Fruit fly (Drosophila melanogaster) ovary, adult (tissue): ENCODE data around the gene wkd.
A peak's percentile ranks its signal among the peaks of the same experiment; 100 is the strongest.

Experiments
- CG17801 ChIP-seq: fragments of 200-800 bp; optimal IDR thresholded peaks from 2 replicates; lab custom pipeline; 2019; ENCODE audit warnings: missing biosample characterization, mild to moderate bottlenecking, missing genetic modification characterization, moderate library complexity; ENCODE audit not compliant: partially characterized antibody

The wkd gene

DNA sequence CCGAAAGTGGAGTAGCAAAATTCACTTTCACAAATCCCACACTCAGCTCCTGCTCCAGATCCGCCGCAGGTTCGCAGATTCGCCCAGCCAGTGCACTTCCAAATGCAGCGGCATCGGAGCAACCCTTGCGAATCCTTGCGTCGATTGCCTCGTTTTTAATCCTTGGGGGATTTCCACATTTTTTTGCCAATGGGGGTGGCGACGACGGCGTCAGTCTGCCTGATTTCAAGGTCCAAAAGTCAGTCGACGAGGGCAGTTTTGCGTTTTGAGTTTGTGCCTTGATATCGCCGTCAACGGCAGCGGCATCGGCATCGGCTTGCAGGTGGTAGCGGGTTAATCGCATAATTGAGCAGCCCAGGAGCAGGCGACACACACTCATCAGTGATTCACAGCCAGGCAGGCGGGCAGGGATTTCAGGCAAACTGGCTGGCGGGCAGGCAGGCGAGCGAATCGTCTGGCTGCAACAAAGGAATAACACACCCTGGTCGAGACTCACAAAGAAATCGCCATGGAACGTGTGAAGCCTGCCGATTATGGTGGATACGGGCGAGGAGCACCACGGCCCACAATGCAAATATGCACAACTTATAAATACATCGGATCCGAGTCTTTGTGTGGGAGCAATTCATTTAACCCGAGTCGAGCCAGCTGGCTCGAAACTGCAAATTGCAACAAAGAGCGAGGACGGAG, 34.2 kb downstream of the wkd start:
- TF ChIP-seq CG17801 (GFP tag; lab: Kevin White, UChicago): no peak

DNA sequence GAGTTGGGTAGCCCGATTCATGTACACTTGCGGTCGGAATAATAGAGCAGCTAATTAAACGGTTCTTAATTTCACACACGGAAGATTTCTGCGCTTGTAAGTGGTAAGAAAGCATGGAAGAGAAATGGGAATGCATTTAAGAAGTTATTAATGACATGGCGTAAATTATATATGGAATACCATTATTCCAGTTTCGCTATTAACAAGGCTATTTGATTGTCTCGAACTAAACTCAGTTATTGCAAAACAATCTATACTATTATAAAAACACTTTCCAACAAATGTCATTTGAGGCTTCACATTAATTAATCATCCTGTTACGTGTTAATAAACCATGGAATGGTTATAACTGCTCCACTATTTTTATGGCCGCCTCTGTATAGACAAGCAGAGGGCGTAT, 34.8 kb downstream of the wkd start:
- no peak for TF ChIP-seq CG17801 (GFP tag; lab: Kevin White, UChicago)

DNA sequence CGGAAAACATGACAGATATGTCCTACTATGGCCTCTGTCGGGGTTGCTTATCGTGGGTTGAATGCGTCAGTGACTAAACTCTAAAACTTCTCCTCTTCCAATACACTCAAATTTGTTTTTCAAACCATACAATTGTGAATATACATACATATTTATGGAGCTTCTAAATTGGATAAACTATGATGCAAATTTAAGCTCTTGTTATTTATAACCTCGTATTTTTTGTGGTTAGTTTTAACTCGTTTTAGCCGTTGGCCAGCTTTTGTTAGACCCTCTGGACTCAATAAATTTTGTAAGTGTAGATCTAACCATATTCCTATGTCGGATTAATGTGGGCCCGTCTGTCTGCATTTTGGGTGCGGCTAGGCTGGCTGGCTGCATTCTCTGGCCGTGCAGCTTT, 36.0 kb downstream of the wkd start:
- TF ChIP-seq CG17801 (GFP tag; lab: Kevin White, UChicago): no peak

DNA sequence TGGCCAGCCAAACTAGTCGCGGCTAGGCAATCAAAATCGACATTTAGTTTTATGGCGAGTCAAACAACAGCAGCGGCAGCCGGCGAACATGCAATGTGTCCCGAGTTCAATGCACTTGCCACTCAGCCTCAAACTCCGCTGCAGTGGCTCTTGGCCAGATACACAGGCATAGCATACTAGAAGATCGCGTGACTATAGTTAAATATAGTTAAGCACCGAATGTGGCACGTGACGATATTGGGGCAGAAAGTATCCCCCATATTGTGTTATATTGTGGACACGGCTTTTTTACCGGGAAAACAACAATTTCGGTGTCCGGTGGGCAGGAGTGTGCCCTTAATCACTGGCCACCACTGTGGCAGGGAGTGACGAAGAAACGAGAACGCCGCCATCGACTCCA, 36.5 kb downstream of the wkd start:
- no peak for TF ChIP-seq CG17801 (GFP tag; lab: Kevin White, UChicago)

DNA sequence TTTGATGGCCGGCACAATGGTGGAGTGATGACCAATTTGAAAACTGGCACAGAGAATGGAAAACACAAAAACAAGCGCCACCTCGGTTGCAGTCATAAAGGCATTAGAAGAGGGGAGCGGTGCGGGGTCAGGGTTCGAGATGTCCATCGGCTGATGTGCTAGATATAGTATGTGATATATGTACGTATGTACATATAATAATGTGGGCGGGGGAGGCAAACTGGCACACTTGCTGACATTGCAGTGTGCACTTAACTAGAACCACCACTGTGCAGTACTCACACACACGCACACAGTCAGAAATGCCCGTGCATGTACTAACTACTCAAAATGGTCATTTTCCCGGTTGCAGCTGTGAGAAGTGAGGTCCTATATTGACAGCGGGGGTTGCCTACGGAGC, 37.5 kb downstream of the wkd start:
- no peak for TF ChIP-seq CG17801 (GFP tag; lab: Kevin White, UChicago)

DNA sequence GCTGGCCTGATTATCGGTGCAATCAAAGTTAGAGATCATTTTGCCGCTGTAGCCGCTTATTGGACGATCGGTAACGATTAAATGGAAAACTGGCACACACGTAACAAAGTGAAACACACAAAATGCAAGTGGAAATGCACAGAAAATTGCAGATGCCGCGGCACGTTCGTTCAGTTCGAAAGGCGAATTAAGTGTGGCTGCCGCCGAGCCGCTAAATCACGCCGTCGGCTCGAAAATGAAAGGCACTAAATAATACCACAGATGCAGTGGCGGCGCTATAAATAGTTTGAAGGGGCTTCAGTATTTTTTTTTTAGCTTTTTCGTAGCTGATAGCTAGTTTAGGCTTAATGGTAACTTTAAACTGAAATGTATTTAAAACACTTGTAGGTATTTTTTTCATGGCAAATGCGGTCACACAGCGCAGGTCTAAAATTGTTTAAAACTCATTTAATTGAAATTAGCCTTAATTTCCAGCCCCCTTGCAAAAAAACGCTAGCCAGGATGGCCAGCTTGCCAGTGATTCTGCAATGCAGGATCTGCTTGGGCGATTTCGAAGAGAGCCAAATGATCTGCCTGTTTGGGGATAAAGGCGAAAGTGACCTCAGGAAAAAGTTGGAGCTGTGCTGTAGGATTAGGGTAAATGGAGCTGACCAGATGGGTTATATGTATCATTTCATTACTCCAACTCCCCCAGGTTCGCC, 38.5 kb downstream of the wkd start, which contains the start of the genes Jupiter and CG14710:
Gene Jupiter (minus strand): TSS at position 198 of the 701 bp plus-strand sequence.
Gene CG14710 (plus strand): TSS at position 382 of the 701 bp plus-strand sequence.
- TF ChIP-seq CG17801 (GFP tag; lab: Kevin White, UChicago): peak; percentile 45

DNA sequence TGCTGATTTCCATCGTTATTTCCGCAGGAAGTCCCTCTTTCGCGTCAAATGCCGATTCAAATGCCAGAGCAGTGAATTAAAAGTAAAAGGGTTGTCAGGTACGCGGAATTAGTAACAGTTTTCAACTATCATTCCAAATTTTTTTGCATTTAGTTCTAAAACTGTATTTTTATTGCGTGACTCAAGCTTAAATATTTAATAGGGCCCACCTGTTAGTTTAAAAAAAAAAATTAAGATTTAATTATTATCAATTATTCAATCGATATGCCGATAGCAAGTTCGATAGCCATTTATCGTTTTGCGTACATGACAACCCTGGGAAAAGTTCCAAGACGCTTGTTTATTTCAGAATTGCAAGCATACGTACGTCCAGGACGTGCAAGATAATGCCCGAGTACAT, 41.6 kb downstream of the wkd start, which contains the start of gene CG14711:
Gene CG14711 (plus strand): TSS at position 315 of the 400 bp plus-strand sequence.
- peak; percentile 86 for TF ChIP-seq CG17801 (GFP tag; lab: Kevin White, UChicago)

DNA sequence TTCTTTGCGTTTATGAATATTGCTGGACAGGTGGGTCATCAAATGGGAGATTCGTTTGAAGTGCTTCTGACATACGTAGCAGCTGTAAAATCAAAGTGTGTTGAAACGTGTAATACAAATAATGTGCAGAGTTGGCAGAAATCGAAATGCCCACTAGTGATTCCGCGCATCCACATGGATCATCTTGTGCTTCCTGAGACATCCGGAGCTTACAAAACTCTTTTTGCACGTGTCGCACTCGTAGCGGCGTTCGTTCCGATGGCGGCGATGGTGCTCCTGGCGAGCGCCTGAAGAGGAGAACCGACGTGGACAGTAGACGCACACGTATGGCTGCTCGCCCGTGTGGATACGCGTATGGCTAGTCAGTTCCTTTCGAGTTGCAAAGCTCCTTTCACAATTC, 44.2 kb downstream of the wkd start, which contains the start of gene Zaf1:
Gene Zaf1 (minus strand): TSS at position 101 of the 400 bp plus-strand sequence.
- no peak for TF ChIP-seq CG17801 (GFP tag; lab: Kevin White, UChicago)

DNA sequence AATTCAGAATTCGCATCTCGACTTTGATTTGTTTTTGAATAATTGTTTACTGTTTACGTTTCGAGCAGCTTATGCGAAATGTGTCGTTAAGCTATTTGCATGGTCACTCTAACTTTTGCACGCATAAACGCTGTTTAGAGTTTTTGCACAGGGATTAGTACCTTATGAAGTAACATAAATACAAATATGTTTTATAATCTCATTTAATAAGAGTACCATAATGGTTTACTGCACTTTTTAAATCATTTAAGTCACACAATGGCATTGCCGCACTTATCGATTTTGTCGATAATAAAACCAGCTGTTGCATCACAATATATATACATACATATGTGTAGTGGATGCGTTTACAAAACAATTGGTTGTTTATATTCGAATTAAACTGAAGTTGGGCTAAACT, 45.2 kb downstream of the wkd start, which contains the start of the genes CG6813 and CG18764:
Gene CG6813 (minus strand): TSS at position 68 of the 400 bp plus-strand sequence.
Gene CG18764 (plus strand): TSS at position 319 of the 400 bp plus-strand sequence.
- peak; percentile 18 for TF ChIP-seq CG17801 (GFP tag; lab: Kevin White, UChicago)

DNA sequence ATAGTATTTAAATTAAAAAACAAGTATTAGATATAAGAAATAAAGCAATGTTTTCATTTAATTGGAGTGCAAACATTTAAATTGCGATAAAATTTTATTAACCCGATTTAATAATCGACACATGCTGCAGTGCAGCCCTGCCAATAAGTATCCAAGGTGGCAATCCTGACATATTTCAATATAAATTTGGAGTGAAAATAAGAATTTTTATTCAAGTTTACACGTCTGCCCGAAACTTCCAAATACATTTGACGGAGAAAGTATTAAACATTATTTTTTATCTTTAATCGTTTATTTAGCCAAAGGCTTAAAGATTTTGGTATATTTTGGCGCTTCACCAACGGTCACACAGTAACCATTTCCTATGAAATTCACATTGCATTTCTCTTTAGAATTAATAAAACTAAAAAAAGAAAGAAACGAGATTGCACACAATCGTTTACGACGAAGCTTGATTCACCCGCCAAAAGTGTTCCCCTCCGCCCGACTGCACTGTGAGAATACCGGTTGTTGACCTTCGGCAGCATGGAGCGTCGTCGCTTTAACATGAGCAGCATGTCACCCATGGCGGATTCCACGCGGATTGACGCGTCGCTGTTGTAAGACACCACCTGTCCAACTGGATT, 47.2 kb downstream of the wkd start, which contains the start of gene CG14712:
Gene CG14712 (plus strand): TSS at position 344 of the 626 bp plus-strand sequence.
- TF ChIP-seq CG17801 (GFP tag; lab: Kevin White, UChicago): peak; percentile 7
